Worm (Caenorhabditis elegans): ENCODE measurements around the gene F45D11.14.
"Not testable (repeated sequence)": the region's sequence is repeated elsewhere in the genome, so short reads cannot be mapped to it uniquely, and the experiment has no call there.

- TF ChIP-seq him-1, W03F9.2, dao-5 (tag; optimal IDR thresholded peaks at IDR 0.05): not testable (repeated sequence)
Measured at ce11 chrII:954626-955025, 51.6 kb downstream of the F45D11.14 start, which contains the start of gene fbxc-7.

All from whole organism, L4/young adult.